Fruit fly (Drosophila melanogaster): ENCODE data around the gene Pect.

The Pect gene

DNA sequence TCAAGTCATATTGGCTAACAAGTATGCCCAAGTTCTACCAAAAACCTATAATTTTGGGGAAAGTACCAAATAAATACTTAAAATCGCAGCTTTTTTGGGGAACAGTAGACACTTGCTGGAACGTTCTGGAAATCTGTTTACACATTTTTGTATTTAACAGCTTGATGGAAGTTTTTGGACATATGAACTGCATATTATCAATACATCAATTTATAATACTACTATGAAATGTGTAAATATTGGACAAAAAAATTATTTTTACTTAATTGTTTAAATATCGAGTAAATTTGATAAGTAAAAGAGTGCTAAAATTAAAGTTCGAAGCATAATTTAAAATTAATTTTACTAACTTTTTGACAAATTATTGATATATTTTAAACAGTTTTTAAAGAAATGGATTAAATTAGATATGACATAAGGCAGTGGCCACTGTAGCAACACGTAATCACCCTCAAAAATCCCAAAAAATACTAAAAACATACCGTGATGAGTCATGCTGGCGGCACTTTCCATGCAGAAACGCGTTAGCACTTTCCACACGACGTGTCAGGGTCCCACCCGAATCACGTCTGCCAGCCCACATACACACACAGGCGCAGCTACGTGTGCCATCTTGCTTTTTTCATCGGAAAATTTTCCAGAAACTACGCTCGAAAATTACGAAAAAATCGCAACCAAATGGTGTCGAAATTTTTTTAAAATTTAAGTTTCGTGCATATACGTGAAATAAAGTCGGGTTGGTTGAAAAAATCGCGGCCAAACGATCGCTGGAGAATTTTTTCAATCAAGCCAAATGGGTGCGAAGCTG, 38.4 kb upstream of the Pect start, which contains the start of gene Sirt1 (continued):
- TF ChIP-seq CG10147 (GFP tag; optimal IDR thresholded peaks at IDR 0.05) = peak; percentile 85
- peak; percentile 83 for TF ChIP-seq CG9932 (GFP tag; IDR thresholded peaks at IDR 0.05)
- TF ChIP-seq CG11456 (GFP tag; IDR thresholded peaks at IDR 0.05) = peak; percentile 67; the same call in 2 of the 3 replicates
- TF ChIP-seq bowl (GFP tag; IDR thresholded peaks at IDR 0.05) = no peak
- TF ChIP-seq BtbVII (GFP tag; optimal IDR thresholded peaks at IDR 0.05) = peak; percentile 53
- TF ChIP-seq ken (GFP tag; IDR thresholded peaks at IDR 0.05) = peak; percentile 64; the same call in 1 of the 3 replicates
- no peak for TF ChIP-seq oc (tag; optimal IDR thresholded peaks at IDR 0.05)
- TF ChIP-seq CG9215 (GFP tag; IDR thresholded peaks at IDR 0.05) = peak; percentile 88
- TF ChIP-seq peb (GFP tag; IDR thresholded peaks at IDR 0.05) = peak; percentile 39; the same call in 1 of the 2 replicates
- TF ChIP-seq CG32772 (GFP tag; IDR thresholded peaks at IDR 0.05) = peak; percentile 75; the same call in 1 of the 2 replicates
- 0 out of 2 replicates have a peak, but pooled peaks have one; percentile 8 for TF ChIP-seq sens-2 (GFP tag; IDR thresholded peaks at IDR 0.05)
- peak; percentile 48; the same call in 1 of the 2 replicates for TF ChIP-seq Bgb (GFP tag; IDR thresholded peaks at IDR 0.05; ENCODE audit: partially characterized antibody)
- TF ChIP-seq crp (GFP tag; optimal IDR thresholded peaks at IDR 0.05) = peak in 1 of 2 experiments; percentile 49
- peak; percentile 83 for TF ChIP-seq esg (GFP tag; conservative IDR thresholded peaks at IDR 0.05)
- TF ChIP-seq PHDP (tag; optimal IDR thresholded peaks at IDR 0.05) = peak; percentile 84
- TF ChIP-seq CHES-1-like (GFP tag; optimal IDR thresholded peaks at IDR 0.05) = no peak
- TF ChIP-seq croc (GFP tag; conservative IDR thresholded peaks at IDR 0.05) = peak; percentile 75
- TF ChIP-seq CG12391 (tag; optimal IDR thresholded peaks at IDR 0.05) = peak; percentile 92
- peak; percentile 72; the same call in 1 of the 2 replicates for TF ChIP-seq seq (GFP tag; IDR thresholded peaks at IDR 0.05)
- peak; percentile 77 for TF ChIP-seq CG18764 (GFP tag; optimal IDR thresholded peaks at IDR 0.05)
- TF ChIP-seq nom (GFP tag; optimal IDR thresholded peaks at IDR 0.05) = peak; percentile 64
- TF ChIP-seq CG12659 (GFP tag; optimal IDR thresholded peaks at IDR 0.05) = peak; percentile 93
- no peak for TF ChIP-seq CG4360 (GFP tag; IDR thresholded peaks at IDR 0.05)
- peak; percentile 85 for TF ChIP-seq NFAT (GFP tag; IDR thresholded peaks at IDR 0.05)
- TF ChIP-seq Sin3A (optimal IDR thresholded peaks at IDR 0.05) = no peak
- no peak for TF ChIP-seq sna (GFP tag; IDR thresholded peaks at IDR 0.05; ENCODE audit: partially characterized antibody)
- peak; percentile 59 for TF ChIP-seq mam (GFP tag; optimal IDR thresholded peaks at IDR 0.05)
- TF ChIP-seq Gsc (GFP tag; IDR thresholded peaks at IDR 0.05) = no peak; the same call in 1 of the 2 replicates
- TF ChIP-seq GATAe (GFP tag; conservative IDR thresholded peaks at IDR 0.05) = no peak
- TF ChIP-seq Ssrp (tag; optimal IDR thresholded peaks at IDR 0.05) = peak; percentile 93
- TF ChIP-seq Atf-2 (GFP tag; optimal IDR thresholded peaks at IDR 0.05) = peak; percentile 6
- peak; percentile 47 for TF ChIP-seq CG3065 (GFP tag; optimal IDR thresholded peaks at IDR 0.05)
- no peak for TF ChIP-seq cad (GFP tag; optimal IDR thresholded peaks at IDR 0.05)
- TF ChIP-seq Pdp1 (GFP tag; optimal IDR thresholded peaks at IDR 0.05) = peak; percentile 70 to 85
- peak; percentile 74 for TF ChIP-seq Rfx (GFP tag; IDR thresholded peaks at IDR 0.05)
- peak; percentile 90 for TF ChIP-seq Chrac-16 (GFP tag; optimal IDR thresholded peaks at IDR 0.05)
- TF ChIP-seq CG7357 (GFP tag; IDR thresholded peaks at IDR 0.05) = peak; percentile 83
- TF ChIP-seq Bdp1 (GFP tag; optimal IDR thresholded peaks at IDR 0.05) = peak; percentile 19
- peak; percentile 77; the same call in 3 of the 4 replicates for TF ChIP-seq Gug (GFP tag; IDR thresholded peaks at IDR 0.05)
- TF ChIP-seq slp2 (GFP tag; optimal IDR thresholded peaks at IDR 0.05) = peak; percentile 16
- TF ChIP-seq HmgD (GFP tag; optimal IDR thresholded peaks at IDR 0.05) = no peak
- peak; percentile 92 for TF ChIP-seq CG7556 (GFP tag; optimal IDR thresholded peaks at IDR 0.05)
- no peak for TF ChIP-seq CG14965 (GFP tag; optimal IDR thresholded peaks at IDR 0.05; ENCODE audit: borderline replicate concordance)
- peak; percentile 58 for TF ChIP-seq CG43689 (GFP tag; IDR thresholded peaks at IDR 0.05)
- peak; percentile 85 for TF ChIP-seq Nf-YC (tag; optimal IDR thresholded peaks at IDR 0.05)
- no peak for TF ChIP-seq pb (GFP tag; optimal IDR thresholded peaks at IDR 0.05)
- TF ChIP-seq Ravus (GFP tag; IDR thresholded peaks at IDR 0.05) = peak; percentile 43
- peak; percentile 99 for TF ChIP-seq MESR4 (GFP tag; optimal IDR thresholded peaks at IDR 0.05)
- TF ChIP-seq CG11247 (GFP tag; IDR thresholded peaks at IDR 0.05) = peak; percentile 57; the same call in 1 of the 2 replicates

Measured in whole organism, embryonic.